Worm (Caenorhabditis elegans): Measurements from ENCODE around the gene ZC15.10.

- TF ChIP-seq hmg-4 (GFP tag; optimal IDR thresholded peaks at IDR 0.05) (no peak), F13C5.2 (tag; optimal IDR thresholded peaks at IDR 0.05) (no peak), ceh-13 (GFP tag; optimal IDR thresholded peaks at IDR 0.05) (no peak), ets-7 (tag; optimal IDR thresholded peaks at IDR 0.05) (no peak), ama-1 (optimal IDR thresholded peaks at IDR 0.05) (no peak)
Measured at ce11 chrV:20305803-20306202, 4.7 kb upstream of the ZC15.10 start, which contains the start of gene ZC15.1.

Measured in whole organism, early embryonic.